Worm (Caenorhabditis elegans) whole organism, young adult: ENCODE measurements around the gene madd-3.
A peak's percentile ranks its signal among the peaks of the same experiment; 100 is the strongest.

ENCODE experiments used
- C06A6.2 ChIP-seq: fragments of 200-800 bp; sonication (Bioruptor generic); conservative IDR thresholded peaks from 2 replicates; pipeline ENCODE4 v1.3.6; 2022; ENCODE audit warnings: missing genetic modification characterization, missing compliant biosample characterization
- C17E4.6 ChIP-seq: fragments of 200-800 bp; sonication (Bioruptor generic); IDR thresholded peaks from 2 replicates; pipeline ENCODE4 v1.3.6; 2022; ENCODE audit warnings: missing genetic modification reagents, missing genetic modification characterization, missing compliant biosample characterization
- F10E7.11 ChIP-seq: sonication (generic microtip); optimal IDR thresholded peaks from 2 replicates; lab custom pipeline; 2017; ENCODE audit warnings: mild to moderate bottlenecking, missing genetic modification characterization, moderate library complexity, missing compliant biosample characterization
- F23B12.7 ChIP-seq: sonication (generic microtip); optimal IDR thresholded peaks from 2 replicates; lab custom pipeline; 2017; ENCODE audit warnings: missing genetic modification characterization, mild to moderate bottlenecking, missing compliant biosample characterization, antibody characterized with exemption, moderate library complexity; ENCODE audit not compliant: insufficient read depth
- K11D2.4 ChIP-seq: fragments of 200-800 bp; sonication (Bioruptor generic); IDR thresholded peaks from 2 replicates; pipeline ENCODE4 v1.3.6; 2022; ENCODE audit warnings: missing genetic modification reagents, missing genetic modification characterization, missing compliant biosample characterization
- K12H6.12 ChIP-seq: fragments of 200-800 bp; sonication (Bioruptor generic); optimal IDR thresholded peaks from 2 replicates; lab custom pipeline; 2018; ENCODE audit warnings: mild to moderate bottlenecking, missing genetic modification characterization, missing compliant biosample characterization
- T07F8.4 ChIP-seq: sonication (generic microtip); optimal IDR thresholded peaks from 2 replicates; lab custom pipeline; 2016; ENCODE audit warnings: mild to moderate bottlenecking, missing genetic modification characterization, moderate library complexity, missing compliant biosample characterization
- Y53F4B.3 ChIP-seq: fragments of 200-800 bp; sonication (Bioruptor generic); IDR thresholded peaks from 2 replicates; pipeline ENCODE4 v1.3.6; 2022; ENCODE audit warnings: missing genetic modification reagents, missing genetic modification characterization, missing compliant biosample characterization
- Y56A3A.18 ChIP-seq: fragments of 200-800 bp; sonication (Bioruptor generic); IDR thresholded peaks from 2 replicates; pipeline ENCODE4 v1.3.6; 2022; ENCODE audit warnings: missing genetic modification reagents, missing genetic modification characterization, missing compliant biosample characterization
- Y79H2A.3 ChIP-seq: fragments of 200-800 bp; sonication (Bioruptor generic); conservative IDR thresholded peaks from 2 replicates; pipeline ENCODE4 v1.3.6; 2022; ENCODE audit warnings: missing genetic modification reagents, missing genetic modification characterization, missing compliant biosample characterization
- attf-3 ChIP-seq: fragments of 200-800 bp; sonication (Bioruptor generic); conservative IDR thresholded peaks from 2 replicates; pipeline ENCODE4 v1.3.6; 2022; ENCODE audit warnings: missing genetic modification reagents, missing genetic modification characterization, missing compliant biosample characterization
- attf-5 ChIP-seq: fragments of 200-800 bp; sonication (Bioruptor generic); optimal IDR thresholded peaks from 2 replicates; lab custom pipeline; 2018; ENCODE audit warnings: mild to moderate bottlenecking, missing genetic modification characterization, missing compliant biosample characterization
- cebp-2 ChIP-seq: fragments of 200-800 bp; sonication (Bioruptor generic); IDR thresholded peaks from 2 replicates; pipeline ENCODE4 v1.3.6; 2022; ENCODE audit warnings: missing genetic modification characterization, missing compliant biosample characterization
- ceh-27 ChIP-seq: fragments of 200-800 bp; sonication (Bioruptor generic); optimal IDR thresholded peaks from 2 replicates; lab custom pipeline; 2018; ENCODE audit warnings: mild to moderate bottlenecking, missing genetic modification characterization, moderate library complexity, missing compliant biosample characterization
- ceh-91 ChIP-seq: fragments of 200-800 bp; sonication (Bioruptor generic); IDR thresholded peaks from 2 replicates; pipeline ENCODE4 v1.3.6; 2022; ENCODE audit warnings: missing genetic modification reagents, missing genetic modification characterization, missing compliant biosample characterization
- chd-7 ChIP-seq: sonication (generic microtip); optimal IDR thresholded peaks from 2 replicates; lab custom pipeline; 2016; ENCODE audit warnings: mild to moderate bottlenecking, missing genetic modification characterization, moderate library complexity, missing compliant biosample characterization
- die-1 ChIP-seq: sonication (generic microtip); optimal IDR thresholded peaks from 2 replicates; lab custom pipeline; 2016; ENCODE audit warnings: missing genotype, mild to moderate bottlenecking, missing genetic modification characterization, missing compliant biosample characterization
- dox-1 ChIP-seq: fragments of 200-800 bp; sonication (Bioruptor generic); IDR thresholded peaks from 2 replicates; pipeline ENCODE4 v1.3.6; 2022; ENCODE audit warnings: missing genetic modification reagents, missing genetic modification characterization, missing compliant biosample characterization
- dpl-1 ChIP-seq: fragments of 150-350 bp; optimal IDR thresholded peaks from 2 replicates; lab custom pipeline; 2014; ENCODE audit warnings: missing biosample characterization, missing genetic modification reagents, missing genetic modification characterization
- efl-1 ChIP-seq: fragments of 150-350 bp; optimal IDR thresholded peaks from 2 replicates; lab custom pipeline; 2014; ENCODE audit warnings: missing biosample characterization, missing genetic modification reagents, missing genetic modification characterization
- egl-44 ChIP-seq: fragments of 200-800 bp; sonication (Bioruptor generic); IDR thresholded peaks from 2 replicates; pipeline ENCODE4 v1.3.6; 2022; ENCODE audit warnings: missing genetic modification reagents, missing genetic modification characterization, missing compliant biosample characterization
- ekl-4 ChIP-seq: fragments of 200-800 bp; sonication (Bioruptor generic); IDR thresholded peaks from 2 replicates; pipeline ENCODE4 v1.3.6; 2022; ENCODE audit warnings: missing genetic modification reagents, missing genetic modification characterization, missing compliant biosample characterization
- gei-17 ChIP-seq: fragments of 200-800 bp; sonication (Bioruptor generic); optimal IDR thresholded peaks from 2 replicates; lab custom pipeline; 2018; ENCODE audit warnings: mild to moderate bottlenecking, missing genetic modification characterization, missing compliant biosample characterization
- hlh-12 ChIP-seq: sonication (generic microtip); optimal IDR thresholded peaks from 2 replicates; lab custom pipeline; 2016; ENCODE audit warnings: missing genetic modification characterization, missing compliant biosample characterization
- hmg-1.2 ChIP-seq: fragments of 200-800 bp; sonication (Bioruptor generic); IDR thresholded peaks from 2 replicates; pipeline ENCODE4 v1.3.6; 2022; ENCODE audit warnings: missing genetic modification reagents, missing genetic modification characterization, missing compliant biosample characterization
- let-607 ChIP-seq, 2 experiments: fragments of 200-800 bp in 1 of 2; sonication (Bioruptor generic) in 1 of 2; sonication (generic microtip) in 1 of 2; optimal IDR thresholded peaks; 2 replicates each; lab custom pipeline; 2016 to 2018; ENCODE audit warnings: mild to moderate bottlenecking in 2 of 2, missing compliant biosample characterization in 2 of 2, missing genetic modification characterization in 2 of 2, moderate library complexity in 2 of 2, missing genotype in 1 of 2
- lin-40 ChIP-seq: sonication (generic microtip); optimal IDR thresholded peaks from 2 replicates; lab custom pipeline; 2016; ENCODE audit warnings: missing genetic modification characterization, mild to moderate bottlenecking, missing compliant biosample characterization, missing genotype, missing genetic modification reagents
- lir-1 ChIP-seq: fragments of 200-800 bp; sonication (Bioruptor generic); conservative IDR thresholded peaks from 2 replicates; pipeline ENCODE4 v1.3.6; 2022; ENCODE audit warnings: missing genetic modification reagents, missing genetic modification characterization, missing compliant biosample characterization
- madf-10 ChIP-seq: sonication (generic microtip); optimal IDR thresholded peaks from 2 replicates; lab custom pipeline; 2016; ENCODE audit warnings: mild to moderate bottlenecking, missing genetic modification characterization, missing compliant biosample characterization
- mcd-1 ChIP-seq: fragments of 200-800 bp; sonication (Bioruptor generic); IDR thresholded peaks from 2 replicates; pipeline ENCODE4 v1.3.6; 2022; ENCODE audit warnings: missing genetic modification reagents, missing genetic modification characterization, missing compliant biosample characterization
- nfya-1 ChIP-seq: sonication (generic microtip); optimal IDR thresholded peaks from 2 replicates; lab custom pipeline; 2017; ENCODE audit warnings: antibody characterized with exemption, missing compliant biosample characterization, missing genetic modification characterization, borderline replicate concordance; ENCODE audit not compliant: insufficient read depth
- nfyb-1 ChIP-seq: fragments of 200-800 bp; sonication (Bioruptor generic); IDR thresholded peaks from 2 replicates; pipeline ENCODE4 v1.3.6; 2022; ENCODE audit warnings: missing genetic modification reagents, missing genetic modification characterization, missing compliant biosample characterization
- nhr-120 ChIP-seq: fragments of 200-800 bp; sonication (Bioruptor generic); IDR thresholded peaks from 2 replicates; pipeline ENCODE4 v1.3.6; 2022; ENCODE audit warnings: missing genetic modification characterization, missing compliant biosample characterization
- nhr-80 ChIP-seq: sonication (generic microtip); optimal IDR thresholded peaks from 2 replicates; lab custom pipeline; 2016; ENCODE audit warnings: missing genetic modification characterization, missing compliant biosample characterization
- pbrm-1 ChIP-seq: fragments of 200-800 bp; sonication (Bioruptor generic); IDR thresholded peaks from 2 replicates; pipeline ENCODE4 v1.3.6; 2022; ENCODE audit warnings: missing genetic modification reagents, missing genetic modification characterization, missing compliant biosample characterization
- somi-1 ChIP-seq: fragments of 200-800 bp; sonication (Bioruptor generic); optimal IDR thresholded peaks from 2 replicates; lab custom pipeline; 2018; ENCODE audit warnings: mild to moderate bottlenecking, missing genetic modification characterization, missing compliant biosample characterization
- sptf-2 ChIP-seq: fragments of 200-800 bp; sonication (Bioruptor generic); optimal IDR thresholded peaks from 2 replicates; lab custom pipeline; 2018; ENCODE audit warnings: mild to moderate bottlenecking, missing genetic modification characterization, missing compliant biosample characterization
- tbx-9 ChIP-seq: sonication (generic microtip); optimal IDR thresholded peaks from 2 replicates; lab custom pipeline; 2016; ENCODE audit warnings: borderline replicate concordance, missing genetic modification characterization, inconsistent platforms, missing compliant biosample characterization
- unc-62 ChIP-seq: fragments of 150-350 bp; optimal IDR thresholded peaks from 2 replicates; lab custom pipeline; 2014; ENCODE audit warnings: missing biosample characterization, missing genetic modification reagents, missing genetic modification characterization
- zfh-2 ChIP-seq: fragments of 200-800 bp; sonication (Bioruptor generic); conservative IDR thresholded peaks from 2 replicates; pipeline ENCODE4 v1.3.6; 2022; ENCODE audit warnings: missing genetic modification reagents, missing genetic modification characterization, missing compliant biosample characterization
- zim-3 ChIP-seq: sonication (generic microtip); optimal IDR thresholded peaks from 2 replicates; lab custom pipeline; 2017; ENCODE audit warnings: mild to moderate bottlenecking, missing genetic modification characterization, moderate library complexity, missing compliant biosample characterization
- ztf-22 ChIP-seq: fragments of 200-800 bp; sonication (Bioruptor generic); optimal IDR thresholded peaks from 2 replicates; lab custom pipeline; 2018; ENCODE audit warnings: mild to moderate bottlenecking, missing genetic modification characterization, moderate library complexity, missing compliant biosample characterization
- ztf-3 ChIP-seq: fragments of 200-800 bp; sonication (Bioruptor generic); optimal IDR thresholded peaks from 2 replicates; lab custom pipeline; 2018; ENCODE audit warnings: mild to moderate bottlenecking, missing genetic modification characterization, missing compliant biosample characterization
- ztf-6 ChIP-seq: fragments of 200-800 bp; sonication (Bioruptor generic); IDR thresholded peaks from 2 replicates; pipeline ENCODE4 v1.3.6; 2022; ENCODE audit warnings: missing genetic modification reagents, missing genetic modification characterization, missing compliant biosample characterization

Gene madd-3

ce11 chrX:14303078-14303477 lies 6.6 kb upstream of the madd-3 start, which contains the start of gene C11H1.5:
Gene C11H1.5 (minus strand): TSS chrX:14303178.
- TF ChIP-seq C17E4.6 (GFP tag; lab: Robert Waterston, UW), result no peak
- no peak for TF ChIP-seq dpl-1 (GFP tag; lab: Kevin White, UChicago)
- TF ChIP-seq attf-3, result no peak
- TF ChIP-seq let-607 (tag; optimal IDR thresholded peaks at IDR 0.05; lab: Kevin White, UChicago), result no peak
- no peak for TF ChIP-seq zim-3 (tag; lab: Kevin White, UChicago)
- TF ChIP-seq nfyb-1 (GFP tag; lab: Robert Waterston, UW), result no peak
- TF ChIP-seq nfya-1 (tag; lab: Kevin White, UChicago), result no peak
- TF ChIP-seq nhr-120 (GFP tag; lab: Robert Waterston, UW), result no peak
- no peak for TF ChIP-seq F10E7.11 (tag; lab: Kevin White, UChicago)
- no peak for TF ChIP-seq ceh-91 (GFP tag; lab: Robert Waterston, UW)
- TF ChIP-seq egl-44 (GFP tag; lab: Robert Waterston, UW), result no peak
- TF ChIP-seq zfh-2 (GFP tag; lab: Robert Waterston, UW), result no peak
- TF ChIP-seq T07F8.4 (tag; lab: Kevin White, UChicago), result no peak
- TF ChIP-seq lir-1 (GFP tag; lab: Robert Waterston, UW), result no peak
- TF ChIP-seq gei-17 (GFP tag; lab: Kevin White, UChicago), result no peak

- TF ChIP-seq hmg-1.2 (GFP tag; lab: Robert Waterston, UW) (peak; percentile 88), ztf-6 (no peak), attf-5 (GFP tag; lab: Kevin White, UChicago) (peak; percentile 75), somi-1 (GFP tag; lab: Kevin White, UChicago) (peak; percentile 45), ztf-3 (GFP tag; lab: Kevin White, UChicago) (no peak), cebp-2 (GFP tag; lab: Robert Waterston, UW) (0 out of 2 replicates have a peak, but pooled peaks have one; percentile 69), C06A6.2 (no peak), tbx-9 (tag; lab: Kevin White, UChicago) (no peak), gei-17 (GFP tag; lab: Kevin White, UChicago) (peak; percentile 31), egl-44 (GFP tag; lab: Robert Waterston, UW) (no peak), die-1 (tag; lab: Kevin White, UChicago) (peak; percentile 16), chd-7 (tag; lab: Kevin White, UChicago) (peak; percentile 28), K11D2.4 (GFP tag; lab: Robert Waterston, UW) (0 out of 2 replicates have a peak, but pooled peaks have one; percentile 29), K12H6.12 (tag; lab: Kevin White, UChicago) (peak; percentile 62), ceh-27 (GFP tag; lab: Kevin White, UChicago) (peak; percentile 77), mcd-1 (peak; percentile 60), let-607 (tag; optimal IDR thresholded peaks at IDR 0.05; lab: Kevin White, UChicago) (peak; percentile 9 to 24), Y53F4B.3 (GFP tag; lab: Robert Waterston, UW) (no peak), zfh-2 (GFP tag; lab: Robert Waterston, UW) (peak; percentile 93), ekl-4 (GFP tag; lab: Robert Waterston, UW) (0 out of 2 replicates have a peak, but pooled peaks have one; percentile 43), dox-1 (GFP tag; lab: Robert Waterston, UW) (peak; percentile 75; the same call in 1 of the 2 replicates), ztf-22 (GFP tag; lab: Kevin White, UChicago) (peak; percentile 5), sptf-2 (GFP tag; lab: Kevin White, UChicago) (no peak), hlh-12 (no peak), lin-40 (tag; lab: Kevin White, UChicago) (peak; percentile 74), F23B12.7 (tag; lab: Kevin White, UChicago) (no peak), lir-1 (GFP tag; lab: Robert Waterston, UW) (peak; percentile 20; the same call in 1 of the 2 replicates), efl-1 (GFP tag; lab: Kevin White, UChicago) (peak; percentile 6), Y56A3A.18 (GFP tag; lab: Robert Waterston, UW) (0 out of 2 replicates have a peak, but pooled peaks have one; percentile 17), nhr-80 (peak; percentile 56), nfyb-1 (GFP tag; lab: Robert Waterston, UW) (peak; percentile 82), Y79H2A.3 (GFP tag; lab: Robert Waterston, UW) (no peak), madf-10 (tag; lab: Kevin White, UChicago) (peak; percentile 36), unc-62 (GFP tag; lab: Kevin White, UChicago) (peak; percentile 26), pbrm-1 (GFP tag; lab: Robert Waterston, UW) (0 out of 2 replicates have a peak, but pooled peaks have one; percentile 43)
Measured at ce11 chrX:14297209-14297608, 750 bp upstream of the madd-3 start.
